Worm (Caenorhabditis elegans): Measurements from ENCODE around the gene nep-15.

Gene nep-15

DNA sequence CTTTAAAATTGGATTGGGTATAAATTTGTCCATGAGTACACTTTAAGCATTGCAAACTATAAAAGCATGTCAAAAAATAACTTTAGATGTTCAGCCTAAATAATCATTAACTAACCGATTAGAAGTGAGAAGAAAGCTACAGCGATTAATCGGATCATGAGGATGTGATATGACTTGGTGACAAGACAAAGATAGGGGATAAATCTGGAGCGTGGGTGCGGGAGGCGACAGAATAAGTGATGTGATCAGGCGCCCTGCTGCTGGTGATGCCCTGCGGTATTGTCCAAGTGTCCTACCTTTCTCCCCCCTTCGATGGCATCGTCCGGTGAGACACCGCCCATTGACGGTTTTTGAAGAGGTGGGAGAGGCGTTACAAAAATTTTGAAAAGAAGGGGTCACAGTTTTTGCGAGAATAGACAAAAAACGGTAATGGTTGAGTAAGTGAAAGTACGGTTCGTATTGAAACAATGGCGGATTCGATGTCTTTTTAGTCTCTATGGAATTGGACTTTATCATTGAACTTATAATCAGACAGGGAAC lies 12.7 kb downstream of the nep-15 start, which contains the start of gene F41D9.2:
TSS of gene F41D9.2 (minus strand) at position 304 of the 540 bp plus-strand sequence.
- TF ChIP-seq tbx-11 (GFP tag; IDR thresholded peaks at IDR 0.05) (no peak), hmg-4 (GFP tag; optimal IDR thresholded peaks at IDR 0.05) (no peak), ceh-36 (tag; optimal IDR thresholded peaks at IDR 0.05) (no peak), hmbx-1 (tag; optimal IDR thresholded peaks at IDR 0.05) (no peak), hnd-1 (tag; optimal IDR thresholded peaks at IDR 0.05) (no peak), aly-1 (tag; optimal IDR thresholded peaks at IDR 0.05) (no peak), pes-1 (GFP tag; IDR thresholded peaks at IDR 0.05) (no peak), flt-1 (GFP tag; IDR thresholded peaks at IDR 0.05) (no peak)

ce11 chrX:8386068-8386851 lies 14.3 kb downstream of the nep-15 start:
- TF ChIP-seq tbx-11 (GFP tag; IDR thresholded peaks at IDR 0.05) (peak; percentile 87), F13C5.2 (tag; optimal IDR thresholded peaks at IDR 0.05) (peak; percentile 78), tra-4 (tag; optimal IDR thresholded peaks at IDR 0.05) (peak; percentile 63), sea-1 (GFP tag; conservative IDR thresholded peaks at IDR 0.05) (peak; percentile 84), ceh-13 (GFP tag; optimal IDR thresholded peaks at IDR 0.05) (peak; percentile 75), ets-7 (tag; optimal IDR thresholded peaks at IDR 0.05) (peak; percentile 81), tbx-37 (GFP tag; conservative IDR thresholded peaks at IDR 0.05) (peak; percentile 81), B0310.2 (tag; optimal IDR thresholded peaks at IDR 0.05) (peak; percentile 68), pes-1 (GFP tag; IDR thresholded peaks at IDR 0.05) (peak; percentile 93), aly-1 (tag; optimal IDR thresholded peaks at IDR 0.05) (peak; percentile 83), ama-1 (optimal IDR thresholded peaks at IDR 0.05) (no peak), flt-1 (GFP tag; IDR thresholded peaks at IDR 0.05) (peak; percentile 92), hmbx-1 (tag; optimal IDR thresholded peaks at IDR 0.05) (peak; percentile 68), ceh-36 (tag; optimal IDR thresholded peaks at IDR 0.05) (peak; percentile 87), hnd-1 (tag; optimal IDR thresholded peaks at IDR 0.05) (peak; percentile 70), scrt-1 (GFP tag; IDR thresholded peaks at IDR 0.05) (peak; percentile 88), hmg-4 (GFP tag; optimal IDR thresholded peaks at IDR 0.05) (peak; percentile 64)

ce11 chrX:8390508-8390907 lies 18.5 kb downstream of the nep-15 start:
- TF ChIP-seq aly-1 (tag; optimal IDR thresholded peaks at IDR 0.05), result no peak
- TF ChIP-seq tbx-37 (GFP tag; conservative IDR thresholded peaks at IDR 0.05), result no peak
- TF ChIP-seq sea-1 (GFP tag; conservative IDR thresholded peaks at IDR 0.05), result no peak
- TF ChIP-seq ceh-13 (GFP tag; optimal IDR thresholded peaks at IDR 0.05), result no peak
- TF ChIP-seq hmg-4 (GFP tag; optimal IDR thresholded peaks at IDR 0.05), result no peak
- no peak for TF ChIP-seq ama-1 (optimal IDR thresholded peaks at IDR 0.05)
- no peak for TF ChIP-seq scrt-1 (GFP tag; IDR thresholded peaks at IDR 0.05)
- TF ChIP-seq tra-4 (tag; optimal IDR thresholded peaks at IDR 0.05), result no peak
- no peak for TF ChIP-seq hnd-1 (tag; optimal IDR thresholded peaks at IDR 0.05)
- no peak for TF ChIP-seq hmbx-1 (tag; optimal IDR thresholded peaks at IDR 0.05)
- no peak for TF ChIP-seq B0310.2 (tag; optimal IDR thresholded peaks at IDR 0.05)
- no peak for TF ChIP-seq pes-1 (GFP tag; IDR thresholded peaks at IDR 0.05)
- TF ChIP-seq ceh-36 (tag; optimal IDR thresholded peaks at IDR 0.05), result no peak

ce11 chrX:8391505-8391904 lies 19.5 kb downstream of the nep-15 start:
- TF ChIP-seq ceh-13 (GFP tag; optimal IDR thresholded peaks at IDR 0.05), result no peak
- no peak for TF ChIP-seq flt-1 (GFP tag; IDR thresholded peaks at IDR 0.05)
- no peak for TF ChIP-seq ets-7 (tag; optimal IDR thresholded peaks at IDR 0.05)
- no peak for TF ChIP-seq ceh-36 (tag; optimal IDR thresholded peaks at IDR 0.05)
- TF ChIP-seq B0310.2 (tag; optimal IDR thresholded peaks at IDR 0.05), result no peak
- TF ChIP-seq F13C5.2 (tag; optimal IDR thresholded peaks at IDR 0.05), result no peak
- TF ChIP-seq sea-1 (GFP tag; conservative IDR thresholded peaks at IDR 0.05), result no peak

ce11 chrX:8392539-8392996 lies 20.6 kb downstream of the nep-15 start, which contains the start of gene wrk-1:
Gene wrk-1, minus strand, starts transcription at chrX:8392589.
- TF ChIP-seq ceh-13 (GFP tag; optimal IDR thresholded peaks at IDR 0.05), result no peak
- TF ChIP-seq sea-1 (GFP tag; conservative IDR thresholded peaks at IDR 0.05), result no peak
- TF ChIP-seq hmg-4 (GFP tag; optimal IDR thresholded peaks at IDR 0.05), result peak; percentile 24

ce11 chrX:8394279-8394678 lies 22.3 kb downstream of the nep-15 start:
- TF ChIP-seq ceh-36 (tag; optimal IDR thresholded peaks at IDR 0.05), result no peak
- no peak for TF ChIP-seq ama-1 (optimal IDR thresholded peaks at IDR 0.05)
- no peak for TF ChIP-seq tbx-11 (GFP tag; IDR thresholded peaks at IDR 0.05)
- TF ChIP-seq ets-7 (tag; optimal IDR thresholded peaks at IDR 0.05), result no peak
- no peak for TF ChIP-seq F13C5.2 (tag; optimal IDR thresholded peaks at IDR 0.05)
- TF ChIP-seq B0310.2 (tag; optimal IDR thresholded peaks at IDR 0.05), result no peak
- no peak for TF ChIP-seq sea-1 (GFP tag; conservative IDR thresholded peaks at IDR 0.05)
- TF ChIP-seq hmbx-1 (tag; optimal IDR thresholded peaks at IDR 0.05), result no peak
- TF ChIP-seq pes-1 (GFP tag; IDR thresholded peaks at IDR 0.05), result no peak
- TF ChIP-seq hnd-1 (tag; optimal IDR thresholded peaks at IDR 0.05), result no peak
- no peak for TF ChIP-seq ceh-13 (GFP tag; optimal IDR thresholded peaks at IDR 0.05)
- no peak for TF ChIP-seq hmg-4 (GFP tag; optimal IDR thresholded peaks at IDR 0.05)
- TF ChIP-seq aly-1 (tag; optimal IDR thresholded peaks at IDR 0.05), result no peak
- no peak for TF ChIP-seq tra-4 (tag; optimal IDR thresholded peaks at IDR 0.05)
- TF ChIP-seq tbx-37 (GFP tag; conservative IDR thresholded peaks at IDR 0.05), result no peak

- TF ChIP-seq hnd-1 (tag; optimal IDR thresholded peaks at IDR 0.05) (peak; percentile 88), tbx-37 (GFP tag; conservative IDR thresholded peaks at IDR 0.05) (peak; percentile 97), hmg-4 (GFP tag; optimal IDR thresholded peaks at IDR 0.05) (peak; percentile 99), ama-1 (optimal IDR thresholded peaks at IDR 0.05) (no peak), scrt-1 (GFP tag; IDR thresholded peaks at IDR 0.05) (peak; percentile 98), sea-1 (GFP tag; conservative IDR thresholded peaks at IDR 0.05) (peak; percentile 99), flt-1 (GFP tag; IDR thresholded peaks at IDR 0.05) (peak; percentile 97), ceh-13 (GFP tag; optimal IDR thresholded peaks at IDR 0.05) (peak; percentile 90), pes-1 (GFP tag; IDR thresholded peaks at IDR 0.05) (peak; percentile 97), hmbx-1 (tag; optimal IDR thresholded peaks at IDR 0.05) (peak; percentile 87), B0310.2 (tag; optimal IDR thresholded peaks at IDR 0.05) (peak; percentile 97), aly-1 (tag; optimal IDR thresholded peaks at IDR 0.05) (peak; percentile 98), ceh-36 (tag; optimal IDR thresholded peaks at IDR 0.05) (peak; percentile 91), ets-7 (tag; optimal IDR thresholded peaks at IDR 0.05) (peak; percentile 93), tbx-11 (GFP tag; IDR thresholded peaks at IDR 0.05) (peak; percentile 96), tra-4 (tag; optimal IDR thresholded peaks at IDR 0.05) (peak; percentile 85), F13C5.2 (tag; optimal IDR thresholded peaks at IDR 0.05) (peak; percentile 98)
Measured at ce11 chrX:8404308-8405085, 32.5 kb downstream of the nep-15 start.

Measured in whole organism, early embryonic.